Fruit fly (Drosophila melanogaster): Measurements from ENCODE around the gene Mau2.
A peak's percentile ranks its signal among the peaks of the same experiment; 100 is the strongest.

Gene Mau2

DNA sequence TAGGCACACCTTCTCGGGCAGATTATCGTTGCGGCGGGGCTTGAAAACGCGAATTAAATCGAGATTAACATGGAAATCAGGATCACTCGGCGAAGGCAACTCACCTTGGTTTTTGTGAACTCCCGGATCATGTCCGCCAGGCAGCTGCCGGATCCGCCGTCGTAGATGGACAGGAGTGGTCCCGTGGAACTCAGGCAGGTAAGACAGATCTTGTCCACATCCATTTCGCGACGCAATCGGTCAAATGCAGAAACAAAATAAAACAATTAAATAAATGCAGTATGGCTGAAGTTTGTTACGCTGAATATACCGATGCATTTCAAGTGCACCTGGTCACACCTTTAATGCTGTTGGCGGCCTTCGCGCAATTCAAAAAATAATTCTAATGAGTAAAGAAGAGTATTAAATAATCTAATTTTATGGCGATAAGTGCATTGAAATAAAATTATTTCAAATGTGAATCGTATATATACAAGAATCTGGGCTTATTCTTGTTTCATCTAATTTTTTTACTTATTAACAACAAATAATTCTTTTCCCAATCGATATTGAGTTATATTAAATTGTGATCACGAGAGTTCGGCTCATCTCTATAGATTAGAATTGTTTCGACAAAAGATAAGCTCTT lies 4.5 kb downstream of the Mau2 start, which contains the start of the genes CG6654 and CG4210 (continued):
- TF ChIP-seq ab (GFP tag; optimal IDR thresholded peaks at IDR 0.05) (no peak), phol (tag; optimal IDR thresholded peaks at IDR 0.05) (peak; percentile 22), Gug (GFP tag; IDR thresholded peaks at IDR 0.05) (no peak), CG7745 (tag; optimal IDR thresholded peaks at IDR 0.05) (no peak), nmo (GFP tag; optimal IDR thresholded peaks at IDR 0.05) (peak; percentile 56), eyg (GFP tag; optimal IDR thresholded peaks at IDR 0.05) (no peak), CG8388 (GFP tag; optimal IDR thresholded peaks at IDR 0.05) (no peak), CG18764 (GFP tag; optimal IDR thresholded peaks at IDR 0.05) (no peak), CG11398 (GFP tag; optimal IDR thresholded peaks at IDR 0.05) (no peak), lola (GFP tag; optimal IDR thresholded peaks at IDR 0.05) (peak in 1 of 3 experiments; percentile 23), CG2202 (tag; optimal IDR thresholded peaks at IDR 0.05) (no peak), CTCF (GFP tag; optimal IDR thresholded peaks at IDR 0.05) (no peak), eve (GFP tag; optimal IDR thresholded peaks at IDR 0.05) (no peak), CrebB (tag; optimal IDR thresholded peaks at IDR 0.05) (no peak), Med (GFP tag) (peak; percentile 57), sens (GFP tag) (peak; percentile 85), mld (GFP tag; IDR thresholded peaks at IDR 0.05; ENCODE audit: partially characterized antibody) (no peak), tx (GFP tag; optimal IDR thresholded peaks at IDR 0.05) (no peak), NC2β (GFP tag; optimal IDR thresholded peaks at IDR 0.05) (no peak), lov (optimal IDR thresholded peaks at IDR 0.05) (no peak), lov (GFP tag; IDR thresholded peaks at IDR 0.05) (no peak), stc (GFP tag; IDR thresholded peaks at IDR 0.05) (no peak), hb (GFP tag; IDR thresholded peaks at IDR 0.05; ENCODE audit: partially characterized antibody) (no peak), CG32772 (GFP tag; IDR thresholded peaks at IDR 0.05) (no peak), Trl (optimal IDR thresholded peaks at IDR 0.05) (no peak), Trl (GFP tag; optimal IDR thresholded peaks at IDR 0.05) (no peak), Deaf1 (tag; optimal IDR thresholded peaks at IDR 0.05) (no peak), Oaz (GFP tag; IDR thresholded peaks at IDR 0.05) (no peak), en (GFP tag; optimal IDR thresholded peaks at IDR 0.05) (no peak), CG8281 (tag; optimal IDR thresholded peaks at IDR 0.05) (no peak), CG34224 (GFP tag; IDR thresholded peaks at IDR 0.05; ENCODE audit: partially characterized antibody) (peak; percentile 77), sc (optimal IDR thresholded peaks at IDR 0.05) (no peak), sc (GFP tag; optimal IDR thresholded peaks at IDR 0.05) (no peak), Doc3 (GFP tag; IDR thresholded peaks at IDR 0.05; ENCODE audit: partially characterized antibody) (peak; percentile 75), Optix (GFP tag; IDR thresholded peaks at IDR 0.05) (no peak), CG33213 (GFP tag; optimal IDR thresholded peaks at IDR 0.05) (no peak), her (GFP tag; optimal IDR thresholded peaks at IDR 0.05) (no peak), NC2α (GFP tag; optimal IDR thresholded peaks at IDR 0.05) (no peak), abd-A (tag; optimal IDR thresholded peaks at IDR 0.05) (no peak), CG14667 (GFP tag; IDR thresholded peaks at IDR 0.05) (no peak), Hsf (GFP tag; optimal IDR thresholded peaks at IDR 0.05) (peak; percentile 0), CG6765 (GFP tag; optimal IDR thresholded peaks at IDR 0.05) (no peak), CG12155 (GFP tag; optimal IDR thresholded peaks at IDR 0.05) (peak; percentile 21), Mes4 (GFP tag; optimal IDR thresholded peaks at IDR 0.05) (no peak), al (GFP tag; IDR thresholded peaks at IDR 0.05) (no peak), CG1602 (GFP tag; optimal IDR thresholded peaks at IDR 0.05) (no peak), CG10462 (GFP tag; optimal IDR thresholded peaks at IDR 0.05) (no peak), CG16815 (GFP tag; optimal IDR thresholded peaks at IDR 0.05) (no peak), az2 (GFP tag; optimal IDR thresholded peaks at IDR 0.05) (no peak), CG2875 (GFP tag; optimal IDR thresholded peaks at IDR 0.05) (no peak), CG11696 (GFP tag; IDR thresholded peaks at IDR 0.05) (no peak), CG15696 (tag; optimal IDR thresholded peaks at IDR 0.05) (peak; percentile 56), CG1529 (GFP tag; optimal IDR thresholded peaks at IDR 0.05) (no peak)

All from whole organism, embryonic.